Worm (Caenorhabditis elegans): ENCODE results near the gene Y113G7B.12.

The Y113G7B.12 gene

DNA sequence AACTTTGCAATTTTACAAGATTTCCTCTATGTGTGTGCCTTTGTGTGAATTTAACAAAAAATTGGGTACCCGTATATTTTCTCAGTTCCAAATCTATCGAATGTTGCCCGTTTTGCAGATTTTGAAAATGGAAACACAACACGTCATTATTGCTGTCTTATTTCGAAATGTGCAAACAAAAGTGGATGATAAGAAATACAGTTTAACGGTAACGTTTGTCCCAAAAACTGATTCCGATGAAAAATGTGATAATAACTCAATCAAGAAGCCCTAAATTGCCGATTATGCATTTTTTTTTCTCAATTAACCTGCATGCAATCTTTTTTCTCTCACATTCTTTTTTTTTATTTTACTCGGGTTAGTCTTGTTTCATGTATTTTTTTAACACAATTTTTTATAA, 12.8 kb upstream of the Y113G7B.12 start:
- TF ChIP-seq unc-62 (GFP tag; optimal IDR thresholded peaks at IDR 0.05) (no peak), fos-1 (tag; optimal IDR thresholded peaks at IDR 0.05) (peak; percentile 61)

DNA sequence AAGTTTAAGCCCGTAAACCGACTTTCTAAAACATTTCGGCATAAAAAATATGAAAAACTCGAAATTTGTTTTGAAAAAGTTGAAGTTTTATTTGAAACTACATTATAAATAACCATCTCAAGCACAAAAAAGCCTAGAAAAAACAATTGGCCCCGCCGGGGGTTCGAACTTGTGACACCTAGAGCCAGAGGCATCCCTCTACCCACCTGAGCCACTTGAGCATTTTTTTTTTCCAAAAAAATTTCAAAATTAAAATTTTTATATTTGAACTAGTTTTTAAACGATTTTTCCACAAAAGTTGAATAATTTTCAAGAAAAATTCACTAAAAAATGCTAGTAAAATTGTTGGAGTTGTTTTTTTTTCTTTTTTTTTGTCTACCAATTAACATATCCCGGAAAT, 11.2 kb upstream of the Y113G7B.12 start:
- no peak for TF ChIP-seq Y55F3AM.14 (GFP tag; optimal IDR thresholded peaks at IDR 0.05)
- no peak for TF ChIP-seq sma-9 (GFP tag; optimal IDR thresholded peaks at IDR 0.05)
- TF ChIP-seq sma-9 (tag; optimal IDR thresholded peaks at IDR 0.05), result no peak
- TF ChIP-seq skn-1 (tag; optimal IDR thresholded peaks at IDR 0.05), result no peak
- no peak for TF ChIP-seq blmp-1 (tag; optimal IDR thresholded peaks at IDR 0.05; ENCODE audit: insufficient read depth)
- no peak for TF ChIP-seq mdl-1 (tag; optimal IDR thresholded peaks at IDR 0.05)

DNA sequence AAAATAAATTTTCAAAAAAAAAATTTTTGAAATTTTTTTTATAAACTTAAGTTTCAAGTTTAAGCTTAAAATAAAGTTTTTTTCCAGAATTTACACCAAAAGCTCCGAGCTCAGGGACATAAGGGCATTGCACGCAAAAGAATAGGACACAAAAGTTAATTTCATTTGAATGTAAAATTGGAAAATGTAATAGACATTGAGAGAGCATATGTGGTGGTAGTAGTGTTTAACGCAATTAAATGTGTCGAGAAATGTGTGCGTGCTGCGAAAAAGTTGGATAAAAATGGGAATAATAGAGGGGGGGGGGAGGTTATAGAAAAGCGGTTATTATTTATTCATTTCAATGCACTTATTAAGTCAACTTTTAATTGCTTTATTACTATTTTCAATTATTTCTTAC, 8.1 kb upstream of the Y113G7B.12 start:
- no peak for TF ChIP-seq blmp-1 (tag; optimal IDR thresholded peaks at IDR 0.05; ENCODE audit: insufficient read depth)
- no peak for TF ChIP-seq ztf-11 (tag; optimal IDR thresholded peaks at IDR 0.05)
- no peak for TF ChIP-seq skn-1 (tag; optimal IDR thresholded peaks at IDR 0.05)
- no peak for TF ChIP-seq sma-3 (GFP tag; optimal IDR thresholded peaks at IDR 0.05)
- TF ChIP-seq mdl-1 (tag; optimal IDR thresholded peaks at IDR 0.05), result no peak
- TF ChIP-seq ztf-4 (tag; optimal IDR thresholded peaks at IDR 0.05), result no peak
- no peak for TF ChIP-seq crh-2 (tag; optimal IDR thresholded peaks at IDR 0.05)
- TF ChIP-seq nhr-12 (tag; optimal IDR thresholded peaks at IDR 0.05), result no peak

DNA sequence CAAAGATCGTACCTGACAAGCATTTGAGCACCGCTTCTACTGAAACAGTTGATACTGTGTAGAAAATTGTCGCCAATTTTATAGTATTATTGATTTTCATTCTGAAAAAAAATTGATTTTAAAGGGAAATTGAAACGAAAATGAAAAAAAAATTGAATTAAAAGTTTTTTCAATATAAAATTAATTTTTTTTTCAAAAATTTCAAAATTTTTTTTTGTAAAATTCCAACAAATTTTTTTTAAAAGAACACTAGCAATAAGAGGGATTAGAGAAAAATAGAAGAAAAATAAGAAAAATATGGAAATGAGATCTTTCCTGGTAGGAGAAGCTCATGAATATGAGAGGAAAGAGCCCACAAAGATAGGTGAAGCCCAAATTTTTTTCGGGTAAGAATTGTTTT, 2.7 kb upstream of the Y113G7B.12 start, which contains the start of gene Y113G7B.11:
TSS of gene Y113G7B.11 (minus strand) at position 101 of the 400 bp plus-strand sequence.
- TF ChIP-seq gmeb-1 (tag; optimal IDR thresholded peaks at IDR 0.05) (no peak), crh-2 (tag; optimal IDR thresholded peaks at IDR 0.05) (no peak), ztf-11 (tag; optimal IDR thresholded peaks at IDR 0.05) (no peak)

- TF ChIP-seq mbf-1 (tag; optimal IDR thresholded peaks at IDR 0.05) (no peak), fos-1 (tag; optimal IDR thresholded peaks at IDR 0.05) (peak; percentile 37)
Measured at ce11 chrV:20213097-20213496, 613 bp upstream of the Y113G7B.12 start.

DNA sequence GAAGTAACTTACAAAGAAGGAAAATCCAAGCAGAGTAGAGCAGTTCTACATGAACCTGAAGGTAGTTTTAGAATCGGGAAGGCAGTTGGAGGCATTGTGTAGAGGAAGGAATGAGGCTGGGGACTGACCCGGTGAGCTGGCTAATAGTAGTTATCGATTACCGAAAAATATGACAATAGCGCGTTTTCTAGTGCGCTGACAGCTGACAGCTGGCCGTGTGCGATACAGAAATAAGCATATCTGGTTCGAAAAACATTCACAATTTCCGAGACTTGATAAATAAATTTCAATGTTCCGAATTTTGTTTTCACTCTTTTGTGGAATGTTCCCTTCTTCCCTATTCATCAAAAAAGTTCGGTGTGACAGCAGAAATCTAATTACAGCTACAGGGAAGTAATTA, 6.4 kb downstream of the Y113G7B.12 start, which contains the start of the genes fbxb-59 and srbc-34:
TSS of gene fbxb-59 (minus strand) at position 101 of the 400 bp plus-strand sequence.
TSS of gene srbc-34 (plus strand) at position 233 of the 400 bp plus-strand sequence.
- TF ChIP-seq skn-1 (tag; optimal IDR thresholded peaks at IDR 0.05) (no peak), C34F6.9 (tag; optimal IDR thresholded peaks at IDR 0.05) (no peak), nhr-11 (tag; optimal IDR thresholded peaks at IDR 0.05) (no peak), egl-27 (tag; optimal IDR thresholded peaks at IDR 0.05) (no peak), mbf-1 (tag; optimal IDR thresholded peaks at IDR 0.05) (no peak), dmd-4 (tag; optimal IDR thresholded peaks at IDR 0.05) (no peak), sma-3 (GFP tag; optimal IDR thresholded peaks at IDR 0.05) (no peak), F13H6.1 (tag; optimal IDR thresholded peaks at IDR 0.05) (no peak), nhr-77 (tag; optimal IDR thresholded peaks at IDR 0.05) (no peak)

- TF ChIP-seq ztf-4 (tag; optimal IDR thresholded peaks at IDR 0.05), result no peak
- TF ChIP-seq mdl-1 (tag; optimal IDR thresholded peaks at IDR 0.05), result no peak
- TF ChIP-seq lin-11 (tag; optimal IDR thresholded peaks at IDR 0.05), result no peak
- no peak for TF ChIP-seq sma-9 (GFP tag; optimal IDR thresholded peaks at IDR 0.05)
- no peak for TF ChIP-seq sma-9 (tag; optimal IDR thresholded peaks at IDR 0.05)
- TF ChIP-seq lsy-2 (tag; optimal IDR thresholded peaks at IDR 0.05), result no peak
- no peak for TF ChIP-seq mbf-1 (tag; optimal IDR thresholded peaks at IDR 0.05)
- no peak for TF ChIP-seq nhr-237 (tag; optimal IDR thresholded peaks at IDR 0.05)
- TF ChIP-seq egl-27 (tag; optimal IDR thresholded peaks at IDR 0.05), result no peak
- no peak for TF ChIP-seq unc-39 (tag; optimal IDR thresholded peaks at IDR 0.05)
- no peak for TF ChIP-seq ZK546.5 (tag; optimal IDR thresholded peaks at IDR 0.05)
- no peak for TF ChIP-seq zag-1 (tag; optimal IDR thresholded peaks at IDR 0.05)
- no peak for TF ChIP-seq mab-5 (tag; optimal IDR thresholded peaks at IDR 0.05)
- no peak for TF ChIP-seq gmeb-1 (tag; optimal IDR thresholded peaks at IDR 0.05)
- no peak for TF ChIP-seq elt-1 (tag; optimal IDR thresholded peaks at IDR 0.05)
Measured at ce11 chrV:20203085-20203484, 9.4 kb downstream of the Y113G7B.12 start, which contains the start of gene fbxa-113. fbxa-113 (plus strand) TSS chrV:20203385.

Measured in whole organism, L2 larva.